Fruit fly (Drosophila melanogaster): ENCODE measurements around the gene hng3.
A peak's percentile ranks its signal among the peaks of the same experiment; 100 is the strongest.

hng3 gene

DNA sequence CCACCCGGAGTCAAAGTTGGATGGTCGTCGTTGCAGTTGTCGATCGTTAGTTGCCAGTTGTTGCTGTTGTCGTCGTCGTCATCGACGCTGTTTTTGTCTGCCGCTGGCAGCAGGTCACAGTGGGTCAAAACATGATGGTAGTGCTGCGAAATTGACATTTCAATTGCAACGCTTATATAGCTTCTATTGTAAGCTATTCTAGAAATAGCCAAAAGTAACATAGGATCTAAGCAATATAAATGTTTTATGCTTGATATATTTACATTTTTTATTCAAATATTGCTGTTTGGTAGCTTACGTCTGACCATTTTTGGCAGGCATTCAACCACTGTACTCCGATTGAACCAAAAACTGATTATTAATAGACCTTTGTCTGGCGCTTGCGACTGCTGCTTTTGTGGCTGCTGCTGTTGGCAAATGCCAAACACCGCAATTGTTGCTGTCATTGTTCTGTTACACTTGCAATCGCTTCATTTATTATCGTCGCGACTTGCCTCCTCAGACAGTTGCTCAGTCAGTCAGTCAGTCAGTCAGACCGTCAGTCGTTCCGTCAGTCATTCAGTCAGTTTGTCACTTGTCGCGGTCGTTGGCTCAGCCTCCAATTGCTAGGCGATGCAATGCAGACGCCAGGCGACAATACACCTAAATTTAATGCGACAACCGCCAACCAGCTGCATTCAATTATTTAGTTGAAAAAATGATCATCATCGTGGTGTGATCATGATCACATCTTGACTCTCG, 36.1 kb upstream of the hng3 start (continued):
- TF ChIP-seq sc (optimal IDR thresholded peaks at IDR 0.05) (no peak), sc (GFP tag; optimal IDR thresholded peaks at IDR 0.05) (peak; percentile 44), tup (GFP tag; optimal IDR thresholded peaks at IDR 0.05) (peak; percentile 5), Deaf1 (tag; optimal IDR thresholded peaks at IDR 0.05) (peak; percentile 46), mld (GFP tag; IDR thresholded peaks at IDR 0.05; ENCODE audit: partially characterized antibody) (peak; percentile 56; the same call in 1 of the 3 replicates), chm (GFP tag; IDR thresholded peaks at IDR 0.05) (no peak), dimm (GFP tag; IDR thresholded peaks at IDR 0.05) (no peak), br (optimal IDR thresholded peaks at IDR 0.05) (no peak), CG31388 (GFP tag; optimal IDR thresholded peaks at IDR 0.05) (no peak), CG2116 (GFP tag; optimal IDR thresholded peaks at IDR 0.05) (peak; percentile 19), CG6813 (GFP tag; optimal IDR thresholded peaks at IDR 0.05) (peak; percentile 12), CG10543 (GFP tag; optimal IDR thresholded peaks at IDR 0.05) (no peak), CG6765 (GFP tag; optimal IDR thresholded peaks at IDR 0.05) (peak; percentile 24), CG18599 (GFP tag; optimal IDR thresholded peaks at IDR 0.05) (peak; percentile 31), CG10147 (GFP tag; optimal IDR thresholded peaks at IDR 0.05) (no peak), sima (GFP tag; optimal IDR thresholded peaks at IDR 0.05) (no peak), kah (GFP tag; optimal IDR thresholded peaks at IDR 0.05) (peak; percentile 26), CG6654 (GFP tag; optimal IDR thresholded peaks at IDR 0.05) (peak; percentile 28), CG30403 (GFP tag; optimal IDR thresholded peaks at IDR 0.05) (peak; percentile 60), CG2889 (GFP tag; IDR thresholded peaks at IDR 0.05) (no peak), ranshi (GFP tag; IDR thresholded peaks at IDR 0.05) (peak; percentile 38; the same call in 1 of the 2 replicates), MESR4 (GFP tag; optimal IDR thresholded peaks at IDR 0.05) (no peak), al (GFP tag; IDR thresholded peaks at IDR 0.05) (no peak), Sry-δ (GFP tag; optimal IDR thresholded peaks at IDR 0.05) (no peak), rib (GFP tag; IDR thresholded peaks at IDR 0.05) (no peak), ewg (GFP tag; optimal IDR thresholded peaks at IDR 0.05) (peak; percentile 30), stc (GFP tag; IDR thresholded peaks at IDR 0.05) (peak; percentile 60; the same call in 1 of the 2 replicates), CG11085 (GFP tag; IDR thresholded peaks at IDR 0.05) (no peak), Hr51 (GFP tag; optimal IDR thresholded peaks at IDR 0.05) (peak in 1 of 2 experiments; percentile 81), CG10321 (GFP tag; IDR thresholded peaks at IDR 0.05) (no peak), CG32767 (GFP tag; IDR thresholded peaks at IDR 0.05) (0 out of 2 replicates have a peak, but pooled peaks have one; percentile 58), Ssrp (tag; optimal IDR thresholded peaks at IDR 0.05) (peak; percentile 61), D19B (GFP tag; optimal IDR thresholded peaks at IDR 0.05) (peak; percentile 3), CG7745 (tag; optimal IDR thresholded peaks at IDR 0.05) (no peak), Six4 (GFP tag; optimal IDR thresholded peaks at IDR 0.05) (peak; percentile 21), klu (GFP tag; IDR thresholded peaks at IDR 0.05) (no peak), CG7987 (GFP tag; optimal IDR thresholded peaks at IDR 0.05) (no peak), CG12071 (GFP tag; optimal IDR thresholded peaks at IDR 0.05) (peak; percentile 25), fd3F (GFP tag; optimal IDR thresholded peaks at IDR 0.05) (peak; percentile 30), CG14710 (tag; optimal IDR thresholded peaks at IDR 0.05) (peak; percentile 70), CG10959 (GFP tag; IDR thresholded peaks at IDR 0.05) (no peak), E2f1 (GFP tag; IDR thresholded peaks at IDR 0.05) (peak; percentile 56; the same call in 1 of the 2 replicates), CG13894 (tag; optimal IDR thresholded peaks at IDR 0.05) (no peak), da (GFP tag; optimal IDR thresholded peaks at IDR 0.05) (no peak), dpn (GFP tag; optimal IDR thresholded peaks at IDR 0.05) (peak; percentile 43), pb (GFP tag; optimal IDR thresholded peaks at IDR 0.05) (no peak), dmrt99B (tag; optimal IDR thresholded peaks at IDR 0.05) (peak; percentile 81), CG6272 (GFP tag; IDR thresholded peaks at IDR 0.05) (0 out of 2 replicates have a peak, but pooled peaks have one; percentile 19), Dip2 (GFP tag; IDR thresholded peaks at IDR 0.05) (no peak), pfk (GFP tag; optimal IDR thresholded peaks at IDR 0.05) (no peak)

All from whole organism, embryonic.